Worm (Caenorhabditis elegans) whole organism, L4 larva: ENCODE measurements around the gene B0238.9.

Experiments
- D1046.2 ChIP-seq: fragments of 200-800 bp; sonication (Bioruptor generic); IDR thresholded peaks from 2 replicates; pipeline ENCODE4 v1.3.6; 2022; ENCODE audit warnings: missing genetic modification characterization, missing compliant biosample characterization
- R02D3.7 ChIP-seq: fragments of 150-350 bp; sonication (generic microtip); optimal IDR thresholded peaks from 3 replicates; lab custom pipeline; 2014; ENCODE audit warnings: missing biosample characterization, missing genetic modification characterization
- ama-1 ChIP-seq: fragments of 150-350 bp; optimal IDR thresholded peaks from 2 replicates; lab custom pipeline; 2014; ENCODE audit warnings: inconsistent platforms, mixed read lengths
- ceh-28 ChIP-seq: fragments of 150-350 bp; optimal IDR thresholded peaks from 2 replicates; lab custom pipeline; 2014; ENCODE audit warnings: missing biosample characterization, missing genetic modification reagents, missing genetic modification characterization
- egl-27 ChIP-seq: sonication (generic microtip); optimal IDR thresholded peaks from 3 replicates; lab custom pipeline; 2017; ENCODE audit warnings: missing biosample characterization, missing genetic modification reagents, missing genetic modification characterization
- hlh-11 ChIP-seq: fragments of 200-800 bp; sonication (Bioruptor generic); optimal IDR thresholded peaks from 2 replicates; lab custom pipeline; 2018; ENCODE audit warnings: mild to moderate bottlenecking, missing genetic modification characterization, missing compliant biosample characterization
- nhr-111 ChIP-seq: fragments of 200-800 bp; sonication (Bioruptor generic); optimal IDR thresholded peaks from 2 replicates; lab custom pipeline; 2018; ENCODE audit warnings: mild to moderate bottlenecking, missing genetic modification characterization, missing compliant biosample characterization
- nhr-237 ChIP-seq: sonication (generic microtip); optimal IDR thresholded peaks from 2 replicates; lab custom pipeline; 2017; ENCODE audit warnings: missing biosample characterization, missing genetic modification characterization
- snpc-4 ChIP-seq: fragments of 150-350 bp; optimal IDR thresholded peaks from 2 replicates; lab custom pipeline; 2014; ENCODE audit warnings: missing biosample characterization, missing genetic modification characterization
- ztf-11 ChIP-seq: fragments of 150-350 bp; optimal IDR thresholded peaks from 2 replicates; lab custom pipeline; 2014; ENCODE audit warnings: missing biosample characterization, missing genetic modification characterization

ce11 chrV:5288676-5289075 is 10.8 kb upstream of the B0238.9 start:
- no peak for TF ChIP-seq nhr-111
- TF ChIP-seq nhr-237: no peak
- no peak for TF ChIP-seq snpc-4 (tag; lab: Kevin White, UChicago)
- no peak for TF ChIP-seq egl-27 (tag; lab: Kevin White, UChicago)
- TF ChIP-seq D1046.2 (GFP tag; lab: Robert Waterston, UW): no peak
- no peak for TF ChIP-seq hlh-11 (tag; lab: Kevin White, UChicago)
- TF ChIP-seq R02D3.7 (tag; lab: Kevin White, UChicago): no peak
- TF ChIP-seq ztf-11: no peak
- no peak for TF ChIP-seq ceh-28 (tag; lab: Kevin White, UChicago)
- no peak for TF ChIP-seq ama-1
